Worm (Caenorhabditis elegans) whole organism, L4/young adult: Measurements from ENCODE around the gene T11G6.2.

Experiments
- W03F9.2 ChIP-seq: fragments of 150-350 bp; optimal IDR thresholded peaks from 2 replicates; lab custom pipeline; 2014; ENCODE audit warnings: missing biosample characterization, missing genetic modification characterization
- dao-5 ChIP-seq: sonication (generic microtip); optimal IDR thresholded peaks from 2 replicates; lab custom pipeline; 2016; ENCODE audit warnings: missing genotype, missing genetic modification characterization, moderate library complexity, missing compliant biosample characterization
- him-1 ChIP-seq: sonication (generic microtip); optimal IDR thresholded peaks from 2 replicates; lab custom pipeline; 2016; ENCODE audit warnings: missing genotype, missing genetic modification reagents, missing genetic modification characterization, missing compliant biosample characterization

T11G6.2 gene

ce11 chrIV:10880264-10880663 lies 22.0 kb upstream of the T11G6.2 start, which contains the start of gene fipr-15:
TSS of gene fipr-15 (plus strand) at chrIV:10880564.
- no peak for TF ChIP-seq dao-5 (tag; lab: Kevin White, UChicago)
- TF ChIP-seq W03F9.2 (tag; lab: Kevin White, UChicago), result no peak
- no peak for TF ChIP-seq him-1 (tag; lab: Kevin White, UChicago)

DNA sequence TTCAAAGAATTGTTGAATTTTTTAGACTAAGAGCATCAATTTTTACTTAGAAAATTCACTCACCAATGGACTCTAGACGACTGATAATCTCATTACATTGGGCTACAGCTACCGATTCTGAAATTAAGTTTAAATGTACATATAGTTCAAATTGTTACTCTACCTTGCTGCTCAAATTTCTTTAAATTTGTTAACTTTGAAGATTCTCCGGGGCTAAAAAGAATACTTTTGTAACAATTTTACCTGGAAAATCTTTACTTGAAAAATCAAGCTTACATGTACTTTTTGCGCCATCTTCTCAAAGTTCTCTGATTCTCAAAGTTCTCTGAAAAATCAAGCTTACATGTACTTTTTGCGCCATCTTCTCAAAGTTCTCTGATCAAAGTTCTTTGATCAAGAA lies 21.2 kb upstream of the T11G6.2 start, which contains the start of gene sdz-13:
Gene sdz-13 (minus strand): TSS at position 101 of the 400 bp plus-strand sequence.
- TF ChIP-seq dao-5 (tag; lab: Kevin White, UChicago) (no peak), him-1 (tag; lab: Kevin White, UChicago) (no peak), W03F9.2 (tag; lab: Kevin White, UChicago) (no peak)

DNA sequence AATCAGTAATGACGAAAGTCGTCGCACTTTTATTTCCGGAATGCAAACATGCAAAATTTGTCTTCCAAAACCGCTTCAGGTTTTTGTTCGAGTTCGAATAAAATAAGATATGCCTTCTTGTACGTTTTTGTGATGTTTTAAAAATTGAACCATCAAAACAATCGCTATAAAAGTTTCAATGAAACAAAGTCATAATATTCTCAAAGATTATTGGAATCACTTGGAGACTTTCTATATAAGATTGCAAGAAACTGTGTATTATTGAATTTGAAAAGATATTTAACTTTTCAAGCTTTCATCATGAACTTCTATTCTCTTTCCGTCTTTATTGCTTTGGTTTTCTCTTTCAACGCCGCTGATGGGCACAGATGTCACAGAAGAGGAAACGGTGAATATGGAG lies 18.5 kb upstream of the T11G6.2 start, which contains the start of gene fipr-14:
Gene fipr-14 (plus strand): TSS at position 301 of the 400 bp plus-strand sequence.
- TF ChIP-seq him-1 (tag; lab: Kevin White, UChicago), result no peak
- no peak for TF ChIP-seq W03F9.2 (tag; lab: Kevin White, UChicago)
- TF ChIP-seq dao-5 (tag; lab: Kevin White, UChicago), result no peak

ce11 chrIV:10874527-10874926 lies 16.2 kb upstream of the T11G6.2 start, which contains the start of gene F13E9.12:
TSS of gene F13E9.12 (minus strand) at chrIV:10874627.
- TF ChIP-seq dao-5 (tag; lab: Kevin White, UChicago) (no peak), W03F9.2 (tag; lab: Kevin White, UChicago) (no peak), him-1 (tag; lab: Kevin White, UChicago) (no peak)

- TF ChIP-seq W03F9.2 (tag; lab: Kevin White, UChicago) (no peak), him-1 (tag; lab: Kevin White, UChicago) (peak; percentile 1), dao-5 (tag; lab: Kevin White, UChicago) (no peak)
Measured at ce11 chrIV:10870158-10870557, 11.9 kb upstream of the T11G6.2 start.

DNA sequence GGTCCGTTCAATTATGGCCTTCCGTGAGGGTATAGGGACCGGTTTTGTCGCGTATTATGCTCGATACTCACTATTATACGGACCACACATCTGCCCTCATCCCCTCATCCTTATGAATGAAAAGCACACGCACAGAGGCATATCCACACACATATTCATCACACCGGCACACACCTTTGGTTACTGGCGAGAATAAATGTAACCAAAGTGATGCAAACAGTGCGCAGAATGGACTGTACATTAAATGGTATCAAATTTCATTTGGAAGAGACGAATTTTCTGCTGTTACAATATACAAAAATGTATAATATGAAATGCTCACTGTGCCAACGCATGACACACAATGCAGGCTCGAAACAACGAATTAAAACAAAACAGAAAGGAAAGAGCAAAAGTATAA lies 11.3 kb upstream of the T11G6.2 start:
- TF ChIP-seq him-1 (tag; lab: Kevin White, UChicago) (no peak), W03F9.2 (tag; lab: Kevin White, UChicago) (no peak), dao-5 (tag; lab: Kevin White, UChicago) (no peak)

DNA sequence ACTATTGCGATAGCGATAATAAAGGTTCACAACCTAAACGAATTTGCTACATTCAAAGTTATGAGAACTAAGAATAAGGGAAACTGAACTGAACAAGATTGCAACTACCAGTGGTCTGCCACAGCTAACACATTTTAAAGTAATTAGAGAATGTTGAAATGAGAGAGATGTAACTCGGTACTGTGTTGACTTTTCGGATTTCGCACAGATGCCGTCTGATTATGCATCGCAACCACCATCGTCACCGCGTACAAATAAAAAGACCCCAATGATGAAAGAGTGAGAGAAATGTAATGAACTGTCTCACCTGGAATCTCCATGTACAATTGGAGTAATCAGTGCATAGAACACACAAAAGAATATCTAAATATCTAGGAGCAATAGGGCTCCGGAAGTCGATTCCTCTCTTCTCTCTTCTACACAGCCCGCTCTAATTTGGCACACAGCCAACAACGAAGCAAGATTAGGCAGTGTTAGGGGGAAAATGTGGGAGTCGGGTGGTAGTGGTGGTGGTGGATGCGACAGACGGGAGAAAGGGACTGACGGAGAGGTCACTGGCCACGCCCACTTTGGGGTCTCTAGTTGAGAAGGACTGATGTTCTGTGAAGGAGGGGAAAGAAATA lies 10.4 kb upstream of the T11G6.2 start, which contains the start of gene F13E9.11:
Gene F13E9.11 (minus strand): TSS at position 507 of the 623 bp plus-strand sequence.
- TF ChIP-seq dao-5 (tag; lab: Kevin White, UChicago), result no peak
- no peak for TF ChIP-seq him-1 (tag; lab: Kevin White, UChicago)
- no peak for TF ChIP-seq W03F9.2 (tag; lab: Kevin White, UChicago)

DNA sequence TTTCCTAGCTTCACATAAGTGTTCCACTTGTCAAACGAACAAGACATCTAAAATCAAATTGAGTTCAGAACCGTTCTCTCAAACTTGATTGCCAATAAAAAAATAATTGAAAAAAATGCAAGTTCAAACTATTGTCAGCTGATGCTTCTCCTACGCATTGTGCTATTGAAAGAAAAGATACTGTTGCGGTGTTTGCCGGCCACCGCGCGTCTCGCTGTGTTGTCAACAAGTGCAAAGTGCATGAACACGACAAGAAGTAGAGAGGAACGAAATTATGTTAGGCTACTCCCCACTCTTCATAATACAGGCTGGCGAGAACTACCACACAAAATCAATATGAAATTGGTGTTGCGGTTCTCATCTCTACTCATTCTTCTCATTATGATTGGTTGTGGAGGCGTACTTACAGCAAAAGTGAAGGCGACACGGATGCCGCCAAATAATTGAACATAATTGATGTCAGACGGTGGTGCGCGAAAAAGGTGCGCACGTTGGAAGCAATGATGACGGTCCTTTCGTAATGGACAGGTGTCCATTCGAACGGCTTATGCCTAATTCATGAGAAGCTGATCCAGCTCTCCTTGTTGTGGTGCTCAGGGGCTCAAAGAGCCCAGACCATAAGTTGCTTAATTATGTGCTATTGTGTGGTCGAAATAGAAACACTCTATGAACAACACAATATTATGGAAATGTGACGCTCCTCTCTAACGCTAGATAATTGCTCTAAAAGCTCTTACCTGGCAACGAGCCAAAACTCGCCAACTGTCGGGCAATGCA lies 9.3 kb upstream of the T11G6.2 start:
- TF ChIP-seq him-1 (tag; lab: Kevin White, UChicago) (no peak), dao-5 (tag; lab: Kevin White, UChicago) (no peak), W03F9.2 (tag; lab: Kevin White, UChicago) (no peak)

DNA sequence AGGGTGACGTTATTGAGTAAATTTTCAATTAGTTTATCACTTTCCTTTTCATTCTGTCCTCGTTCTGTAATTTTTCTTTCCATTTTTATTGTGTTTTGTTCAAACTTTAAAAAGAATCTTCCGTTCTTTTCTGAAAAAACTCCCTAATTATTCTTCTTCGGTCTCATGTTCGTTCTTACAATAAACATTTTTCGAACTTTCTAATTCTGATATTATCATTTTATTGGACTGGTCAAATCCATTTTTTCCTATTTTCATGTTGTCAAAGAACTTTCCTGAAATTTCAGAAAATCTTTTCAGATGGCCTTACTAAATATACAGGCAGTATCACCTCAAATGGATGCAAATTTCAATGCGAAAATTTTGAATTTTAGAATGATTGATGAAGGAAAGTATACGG lies 5.7 kb upstream of the T11G6.2 start, which contains the start of gene nish-1:
Gene nish-1 (plus strand): TSS at position 301 of the 400 bp plus-strand sequence.
- TF ChIP-seq dao-5 (tag; lab: Kevin White, UChicago), result no peak
- no peak for TF ChIP-seq W03F9.2 (tag; lab: Kevin White, UChicago)
- no peak for TF ChIP-seq him-1 (tag; lab: Kevin White, UChicago)

- TF ChIP-seq dao-5 (tag; lab: Kevin White, UChicago) (no peak), W03F9.2 (tag; lab: Kevin White, UChicago) (no peak), him-1 (tag; lab: Kevin White, UChicago) (no peak)
Measured at ce11 chrIV:10861102-10861501, 2.8 kb upstream of the T11G6.2 start, which contains the start of gene rbm-22. TSS of gene rbm-22 (plus strand) at chrIV:10861402.

DNA sequence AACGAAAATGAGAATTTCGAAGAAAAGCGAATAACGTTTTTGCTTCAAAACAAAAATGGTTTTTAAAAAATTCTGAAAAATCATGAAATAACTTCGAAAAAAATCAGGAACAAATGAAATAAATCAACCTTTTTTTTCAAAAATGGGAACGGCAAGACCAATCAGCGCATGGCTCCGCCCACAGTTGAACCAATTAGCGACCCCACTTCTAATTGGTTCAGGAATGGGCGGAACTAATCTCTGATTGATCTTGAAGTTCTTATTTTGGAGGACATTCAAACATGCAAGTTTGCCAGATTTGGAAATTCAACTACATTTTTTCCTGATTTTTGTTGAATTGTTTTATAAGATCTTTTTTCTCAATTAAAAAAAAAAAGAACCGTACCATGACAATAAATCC lies 2.4 kb downstream of the T11G6.2 start:
- no peak for TF ChIP-seq dao-5 (tag; lab: Kevin White, UChicago)
- TF ChIP-seq W03F9.2 (tag; lab: Kevin White, UChicago), result no peak
- no peak for TF ChIP-seq him-1 (tag; lab: Kevin White, UChicago)

DNA sequence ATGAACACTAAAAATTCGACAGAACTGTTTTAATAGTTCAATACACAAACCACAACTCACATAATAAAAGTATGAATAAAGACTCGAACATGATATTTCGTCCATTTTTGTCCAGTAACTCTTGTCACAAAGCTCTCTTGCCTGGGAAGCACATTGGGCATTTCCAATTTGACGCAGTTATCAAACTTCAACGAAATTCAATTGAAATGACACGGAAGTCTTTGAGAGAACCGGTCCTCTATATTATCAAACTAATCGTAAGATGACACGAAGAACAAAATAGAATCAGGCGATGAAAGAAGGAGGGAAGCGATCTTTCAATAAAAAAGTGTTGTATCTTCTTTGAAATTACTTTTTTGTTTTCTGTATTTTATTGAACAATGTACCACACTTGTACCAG lies 3.2 kb downstream of the T11G6.2 start, which contains the start of gene T11G6.3:
Gene T11G6.3 (minus strand): TSS at position 189 of the 400 bp plus-strand sequence.
- no peak for TF ChIP-seq him-1 (tag; lab: Kevin White, UChicago)
- no peak for TF ChIP-seq dao-5 (tag; lab: Kevin White, UChicago)
- no peak for TF ChIP-seq W03F9.2 (tag; lab: Kevin White, UChicago)

- TF ChIP-seq him-1 (tag; lab: Kevin White, UChicago) (no peak), W03F9.2 (tag; lab: Kevin White, UChicago) (no peak)
Measured at ce11 chrIV:10854042-10854441, 4.3 kb downstream of the T11G6.2 start.
